Worm (Caenorhabditis elegans) whole organism, L2 larva: ENCODE data around the gene F55E10.2.

Experiments
- alr-1 ChIP-seq: fragments of 150-350 bp; optimal IDR thresholded peaks from 2 replicates; lab custom pipeline; 2014; ENCODE audit warnings: missing biosample characterization, missing genetic modification characterization
- ama-1 ChIP-seq: fragments of 150-350 bp; optimal IDR thresholded peaks from 2 replicates; lab custom pipeline; 2018; ENCODE audit warnings: inconsistent platforms
- lsy-2 ChIP-seq, 2 experiments: fragments of 150-350 bp in 1 of 2; sonication (generic microtip) in 1 of 2; optimal IDR thresholded peaks; 2 replicates each; lab custom pipeline; 2014 to 2017; ENCODE audit warnings: missing biosample characterization in 2 of 2, missing genetic modification characterization in 2 of 2
- nhr-10 ChIP-seq: sonication (generic microtip); optimal IDR thresholded peaks from 2 replicates; lab custom pipeline; 2017; ENCODE audit warnings: missing biosample characterization, missing genetic modification characterization
- nhr-11 ChIP-seq: fragments of 150-350 bp; optimal IDR thresholded peaks from 2 replicates; lab custom pipeline; 2014; ENCODE audit warnings: missing biosample characterization, missing genetic modification characterization
- nhr-12 ChIP-seq: fragments of 150-350 bp; optimal IDR thresholded peaks from 2 replicates; lab custom pipeline; 2014; ENCODE audit warnings: missing biosample characterization, missing genetic modification characterization
- nhr-237 ChIP-seq: fragments of 150-350 bp; optimal IDR thresholded peaks from 2 replicates; lab custom pipeline; 2014; ENCODE audit warnings: missing biosample characterization, missing genetic modification characterization
- nhr-77 ChIP-seq: fragments of 150-350 bp; optimal IDR thresholded peaks from 2 replicates; lab custom pipeline; 2014; ENCODE audit warnings: missing biosample characterization, missing genetic modification characterization
- snpc-4 ChIP-seq: fragments of 150-350 bp; optimal IDR thresholded peaks from 2 replicates; lab custom pipeline; 2014; ENCODE audit warnings: missing biosample characterization, missing genetic modification characterization
- unc-62 ChIP-seq: fragments of 150-350 bp; optimal IDR thresholded peaks from 2 replicates; lab custom pipeline; 2014; ENCODE audit warnings: missing biosample characterization, missing genetic modification reagents, missing genetic modification characterization
- zag-1 ChIP-seq: fragments of 150-350 bp; optimal IDR thresholded peaks from 2 replicates; lab custom pipeline; 2014; ENCODE audit warnings: missing biosample characterization, missing genetic modification characterization
- ztf-1 ChIP-seq: fragments of 200-800 bp; sonication (Bioruptor generic); conservative IDR thresholded peaks from 2 replicates; pipeline ENCODE4 v1.3.6; 2022; ENCODE audit warnings: missing genetic modification characterization, missing compliant biosample characterization

ce11 chrX:8308491-8308890 lies 32.0 kb upstream of the F55E10.2 start:
- TF ChIP-seq nhr-11 (tag; lab: Kevin White, UChicago) (no peak), lsy-2 (tag; optimal IDR thresholded peaks at IDR 0.05; lab: Kevin White, UChicago) (no peak), nhr-77 (tag; lab: Kevin White, UChicago) (no peak), zag-1 (tag; lab: Kevin White, UChicago) (no peak), snpc-4 (tag; lab: Kevin White, UChicago) (no peak), nhr-10 (tag; lab: Kevin White, UChicago) (no peak), ama-1 (lab: Kevin White, UChicago) (no peak), unc-62 (GFP tag; lab: Kevin White, UChicago) (no peak), ztf-1 (GFP tag; lab: Robert Waterston, UW) (no peak), nhr-12 (no peak), alr-1 (tag; lab: Kevin White, UChicago) (no peak), nhr-237 (tag; lab: Kevin White, UChicago) (no peak)
